Fruit fly (Drosophila melanogaster) whole organism, embryonic: ENCODE results near the gene mts.
A peak's percentile ranks its signal among the peaks of the same experiment; 100 is the strongest.

Experiments
- Atf3 ChIP-seq: fragments of 200-800 bp; sonication (Bioruptor generic); optimal IDR thresholded peaks from 3 replicates; lab custom pipeline; 2016; ENCODE audit warnings: missing biosample characterization, missing genetic modification characterization
- Bgb ChIP-seq: fragments of 200-800 bp; sonication (Bioruptor generic); IDR thresholded peaks from 2 replicates; pipeline ENCODE4 v1.3.6; 2022; ENCODE audit warnings: missing biosample characterization, missing genetic modification characterization; ENCODE audit not compliant: partially characterized antibody
- CG10462 ChIP-seq: fragments of 200-800 bp; sonication (Bioruptor generic); optimal IDR thresholded peaks from 2 replicates; lab custom pipeline; 2016; ENCODE audit warnings: missing biosample characterization, missing genetic modification characterization
- CG10543 ChIP-seq: fragments of 200-800 bp; sonication (Bioruptor generic); optimal IDR thresholded peaks from 3 replicates; lab custom pipeline; 2017; ENCODE audit warnings: missing biosample characterization, mild to moderate bottlenecking, missing genetic modification characterization, moderate library complexity
- CG11560 ChIP-seq: fragments of 200-800 bp; sonication (Bioruptor generic); IDR thresholded peaks from 3 replicates; pipeline ENCODE4 v1.3.6; 2022; ENCODE audit warnings: missing biosample characterization, missing genetic modification characterization
- CG12104 ChIP-seq: fragments of 200-800 bp; sonication (Bioruptor generic); optimal IDR thresholded peaks from 3 replicates; lab custom pipeline; 2016; ENCODE audit warnings: missing biosample characterization, missing genetic modification characterization
- CG12942 ChIP-seq: fragments of 200-800 bp; sonication (Bioruptor generic); optimal IDR thresholded peaks from 3 replicates; lab custom pipeline; 2016; ENCODE audit warnings: missing biosample characterization, missing genetic modification characterization
- CG15696 ChIP-seq: fragments of 200-800 bp; sonication (Bioruptor generic); optimal IDR thresholded peaks from 2 replicates; lab custom pipeline; 2019; ENCODE audit warnings: missing biosample characterization, mild to moderate bottlenecking, missing genetic modification characterization, moderate library complexity
- CG17568 ChIP-seq: fragments of 200-800 bp; sonication (Bioruptor generic); optimal IDR thresholded peaks from 2 replicates; lab custom pipeline; 2018; ENCODE audit warnings: missing biosample characterization, mild to moderate bottlenecking, missing genetic modification characterization, moderate library complexity
- CG18262 ChIP-seq: fragments of 200-800 bp; optimal IDR thresholded peaks from 3 replicates; lab custom pipeline; 2019; ENCODE audit warnings: missing biosample characterization, mild to moderate bottlenecking, missing genetic modification characterization, moderate library complexity
- CG2116 ChIP-seq: fragments of 200-800 bp; sonication (Bioruptor generic); optimal IDR thresholded peaks from 3 replicates; lab custom pipeline; 2018; ENCODE audit warnings: missing biosample characterization, mild to moderate bottlenecking, missing genetic modification characterization
- CG2199 ChIP-seq: fragments of 200-800 bp; sonication (Bioruptor generic); IDR thresholded peaks from 3 replicates; pipeline ENCODE4 v1.3.6; 2022; ENCODE audit warnings: missing biosample characterization, missing genetic modification characterization
- CG31365 ChIP-seq: fragments of 200-800 bp; sonication (Bioruptor generic); optimal IDR thresholded peaks from 2 replicates; lab custom pipeline; 2018; ENCODE audit warnings: missing biosample characterization, mild to moderate bottlenecking, missing genetic modification characterization
- CG32532 ChIP-seq: fragments of 200-800 bp; sonication (Bioruptor generic); IDR thresholded peaks from 2 replicates; pipeline ENCODE4 v1.3.6; 2022; ENCODE audit warnings: missing biosample characterization, missing genetic modification characterization
- CG6654 ChIP-seq: fragments of 200-800 bp; sonication (Bioruptor generic); optimal IDR thresholded peaks from 2 replicates; lab custom pipeline; 2017; ENCODE audit warnings: missing biosample characterization, mild to moderate bottlenecking, missing genetic modification characterization
- CG6813 ChIP-seq: fragments of 200-800 bp; sonication (Bioruptor generic); optimal IDR thresholded peaks from 2 replicates; lab custom pipeline; 2017; ENCODE audit warnings: missing biosample characterization, missing genetic modification characterization, mild to moderate bottlenecking, moderate library complexity, missing genetic modification reagents
- CG6854 ChIP-seq: fragments of 200-800 bp; sonication (Bioruptor generic); optimal IDR thresholded peaks from 3 replicates; lab custom pipeline; 2017; ENCODE audit warnings: missing biosample characterization, mild to moderate bottlenecking, missing genetic modification characterization
- CG8281 ChIP-seq: fragments of 200-800 bp; sonication (Bioruptor generic); optimal IDR thresholded peaks from 2 replicates; lab custom pipeline; 2018; ENCODE audit warnings: missing biosample characterization, mild to moderate bottlenecking, missing genetic modification characterization, moderate library complexity
- CG9609 ChIP-seq: fragments of 200-800 bp; sonication (Bioruptor generic); optimal IDR thresholded peaks from 3 replicates; lab custom pipeline; 2016; ENCODE audit warnings: missing biosample characterization, missing genetic modification characterization
- CG9876 ChIP-seq: fragments of 200-800 bp; sonication (Bioruptor generic); optimal IDR thresholded peaks from 2 replicates; lab custom pipeline; 2016; ENCODE audit warnings: missing biosample characterization, missing genetic modification characterization
- Fer3 ChIP-seq: fragments of 200-800 bp; sonication (Bioruptor generic); optimal IDR thresholded peaks from 2 replicates; lab custom pipeline; 2018; ENCODE audit warnings: missing biosample characterization, mild to moderate bottlenecking, missing genetic modification characterization, moderate library complexity
- H15 ChIP-seq: fragments of 200-800 bp; sonication (Bioruptor generic); IDR thresholded peaks from 3 replicates; pipeline ENCODE4 v1.3.6; 2022; ENCODE audit warnings: missing biosample characterization, missing genetic modification characterization
- HHEX ChIP-seq: fragments of 200-800 bp; sonication (Bioruptor generic); optimal IDR thresholded peaks from 3 replicates; lab custom pipeline; 2017; ENCODE audit warnings: missing biosample characterization, mild to moderate bottlenecking, missing genetic modification characterization, missing genetic modification reagents
- Lhr ChIP-seq: fragments of 200-800 bp; sonication (Bioruptor generic); optimal IDR thresholded peaks from 3 replicates; lab custom pipeline; 2017; ENCODE audit warnings: mild to moderate bottlenecking, missing biosample characterization, missing genetic modification reagents, missing genetic modification characterization
- Med ChIP-seq: fragments of 200-800 bp; sonication (Bioruptor generic); peaks from one replicate; lab custom pipeline; 2016; ENCODE audit warnings: missing biosample characterization, missing genetic modification characterization, mild to moderate bottlenecking, inconsistent platforms, moderate library complexity
- Meics ChIP-seq: fragments of 200-800 bp; sonication (Bioruptor generic); optimal IDR thresholded peaks from 2 replicates; lab custom pipeline; 2017; ENCODE audit warnings: missing biosample characterization, mild to moderate bottlenecking, missing genetic modification characterization
- Nf-YA ChIP-seq: fragments of 200-800 bp; sonication (Bioruptor generic); IDR thresholded peaks from 2 replicates; pipeline ENCODE4 v1.3.6; 2022; ENCODE audit warnings: missing biosample characterization, missing genetic modification characterization
- Pdp1 ChIP-seq, 2 experiments: fragments of 200-800 bp; sonication (Bioruptor generic); optimal IDR thresholded peaks; 3 replicates each; lab custom pipeline; 2016; ENCODE audit warnings: missing biosample characterization in 2 of 2, missing genetic modification characterization in 2 of 2, mild to moderate bottlenecking in 1 of 2, moderate library complexity in 1 of 2
- Sin3A ChIP-seq: fragments of >200 bp; optimal IDR thresholded peaks from 2 replicates; lab custom pipeline; 2018
- Trl ChIP-seq, 3 experiments: fragments of >200 bp in 2 of 3; fragments of 200-800 bp in 1 of 3; sonication (Bioruptor generic) in 1 of 3; optimal IDR thresholded peaks; 2 replicates in 1 of 3; 3 replicates in 2 of 3; lab custom pipeline; 2016 to 2017; ENCODE audit warnings: missing biosample characterization in 1 of 3, missing genetic modification characterization in 1 of 3
- bowl ChIP-seq: fragments of 200-800 bp; sonication (Bioruptor generic); IDR thresholded peaks from 2 replicates; pipeline ENCODE4 v1.3.6; 2022; ENCODE audit warnings: missing biosample characterization, missing genetic modification characterization
- corto ChIP-seq: fragments of 200-800 bp; sonication (Bioruptor generic); optimal IDR thresholded peaks from 2 replicates; lab custom pipeline; 2016; ENCODE audit warnings: missing biosample characterization, mild to moderate bottlenecking, missing genetic modification characterization, moderate library complexity
- dan ChIP-seq: fragments of 200-800 bp; sonication (Bioruptor generic); IDR thresholded peaks from 2 replicates; pipeline ENCODE4 v1.3.6; 2022; ENCODE audit warnings: missing biosample characterization, missing genetic modification characterization
- dmrt99B ChIP-seq: fragments of 200-800 bp; sonication (Bioruptor generic); optimal IDR thresholded peaks from 2 replicates; lab custom pipeline; 2018; ENCODE audit warnings: missing biosample characterization, mild to moderate bottlenecking, missing genetic modification characterization, moderate library complexity
- ewg ChIP-seq: fragments of 200-800 bp; sonication (Bioruptor generic); optimal IDR thresholded peaks from 3 replicates; lab custom pipeline; 2017; ENCODE audit warnings: mild to moderate bottlenecking, missing biosample characterization, missing genetic modification reagents, missing genetic modification characterization
- fd102C ChIP-seq: fragments of 200-800 bp; sonication (Bioruptor generic); optimal IDR thresholded peaks from 2 replicates; lab custom pipeline; 2018; ENCODE audit warnings: missing biosample characterization, mild to moderate bottlenecking, missing genetic modification characterization, moderate library complexity
- gsb ChIP-seq: fragments of 200-800 bp; sonication (Bioruptor generic); IDR thresholded peaks from 2 replicates; pipeline ENCODE4 v1.3.6; 2022; ENCODE audit warnings: missing biosample characterization, missing genetic modification characterization
- ham ChIP-seq: fragments of 200-800 bp; sonication (Bioruptor generic); IDR thresholded peaks from 2 replicates; pipeline ENCODE4 v1.3.6; 2022; ENCODE audit warnings: missing biosample characterization, missing genetic modification characterization
- insv ChIP-seq, 2 experiments: fragments of 200-800 bp; sonication (Bioruptor generic); optimal IDR thresholded peaks; 3 replicates each; lab custom pipeline; 2016 to 2018; ENCODE audit warnings: missing biosample characterization in 2 of 2, missing genetic modification characterization in 2 of 2
- jumu ChIP-seq: fragments of 200-800 bp; sonication (Bioruptor generic); optimal IDR thresholded peaks from 3 replicates; lab custom pipeline; 2016; ENCODE audit warnings: missing biosample characterization, missing genetic modification characterization
- slp2 ChIP-seq: fragments of 200-800 bp; sonication (Bioruptor generic); optimal IDR thresholded peaks from 2 replicates; lab custom pipeline; 2016; ENCODE audit warnings: missing biosample characterization, missing genetic modification characterization
- toy ChIP-seq: fragments of 200-800 bp; sonication (Bioruptor generic); IDR thresholded peaks from 2 replicates; pipeline ENCODE4 v1.3.6; 2022; ENCODE audit warnings: missing biosample characterization, missing genetic modification characterization
- trem ChIP-seq: fragments of 200-800 bp; optimal IDR thresholded peaks from 3 replicates; lab custom pipeline; 2019; ENCODE audit warnings: missing biosample characterization, mild to moderate bottlenecking, missing genetic modification characterization, moderate library complexity
- twi ChIP-seq: fragments of 200-800 bp; optimal IDR thresholded peaks from 2 replicates; lab custom pipeline; 2019; ENCODE audit warnings: missing biosample characterization, mild to moderate bottlenecking, missing genetic modification characterization, moderate library complexity
- usp ChIP-seq: fragments of >200 bp; optimal IDR thresholded peaks from 2 replicates; lab custom pipeline; 2017; ENCODE audit warnings: missing biosample characterization, missing genetic modification characterization
- wdn ChIP-seq: fragments of 200-800 bp; sonication (Bioruptor generic); IDR thresholded peaks from 2 replicates; pipeline ENCODE4 v1.3.6; 2022; ENCODE audit warnings: missing biosample characterization, missing genetic modification characterization

The mts gene

DNA sequence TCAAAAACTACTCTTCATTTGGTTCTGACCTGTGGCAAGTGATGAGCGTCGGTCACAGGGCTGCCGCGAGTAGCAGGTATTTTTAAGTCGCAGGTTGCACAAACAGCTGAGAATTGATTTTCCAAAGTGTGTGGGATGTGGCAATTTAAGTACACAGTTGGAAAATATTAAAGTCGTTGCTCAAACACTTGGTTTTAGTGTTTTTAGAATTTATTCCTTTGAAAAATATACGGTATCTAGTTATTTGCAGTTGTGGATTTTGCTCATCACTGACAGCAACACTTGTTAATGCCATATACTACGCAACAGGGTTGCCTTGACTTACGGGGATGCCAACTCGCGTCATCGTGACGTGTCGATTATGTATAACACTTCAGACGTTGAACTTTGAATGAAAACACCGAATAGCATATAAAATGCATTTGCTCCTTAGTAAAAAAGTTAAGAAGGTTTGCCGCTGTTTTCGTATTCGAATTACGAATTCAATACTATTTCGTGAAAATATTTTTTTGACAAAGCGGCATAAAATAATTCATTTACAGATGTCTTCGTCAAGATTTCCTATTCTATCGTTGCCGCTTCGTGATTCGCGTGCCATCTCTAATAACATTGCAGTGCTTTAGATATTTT lies 27.5 kb upstream of the mts start, which contains the start of the genes Herp and r2d2 (continued):
- TF ChIP-seq Pdp1 (GFP tag; optimal IDR thresholded peaks at IDR 0.05; lab: Kevin White, UChicago) (peak; percentile 93), Bgb (GFP tag; lab: Robert Waterston, UW) (peak; percentile 77), ewg (GFP tag; lab: Kevin White, UChicago) (peak; percentile 79)
- TF ChIP-seq, all 482 proteins: peak for 441

DNA sequence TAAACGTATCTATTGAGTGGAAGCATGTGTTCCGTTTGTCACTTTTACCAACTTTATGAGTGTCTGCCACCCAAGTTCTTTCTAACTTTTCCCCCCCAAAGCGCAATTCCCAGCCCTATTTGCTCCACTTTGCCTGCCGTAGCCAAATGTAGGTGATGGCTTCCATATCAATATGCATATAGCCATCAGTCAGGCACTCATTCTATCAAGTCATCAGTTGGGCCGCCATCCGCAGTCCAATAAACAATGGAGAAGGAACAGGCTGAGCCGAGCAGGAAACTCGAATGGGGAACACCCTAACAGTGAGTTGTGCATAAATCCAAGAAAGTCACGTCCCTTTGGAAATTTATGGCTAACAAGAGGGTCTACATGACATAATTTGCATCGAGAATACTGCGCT lies 19.9 kb upstream of the mts start:
- TF ChIP-seq ham (no peak), CG8281 (tag; lab: Kevin White, UChicago) (peak; percentile 95), CG6854 (GFP tag; lab: Kevin White, UChicago) (no peak), Trl (optimal IDR thresholded peaks at IDR 0.05; lab: Kevin White, UChicago) (no peak), Trl (GFP tag; optimal IDR thresholded peaks at IDR 0.05; lab: Kevin White, UChicago) (no peak), CG2116 (GFP tag; lab: Kevin White, UChicago) (no peak), jumu (GFP tag; lab: Kevin White, UChicago) (no peak), Sin3A (no peak), CG9609 (GFP tag; lab: Kevin White, UChicago) (no peak), CG6813 (GFP tag; lab: Kevin White, UChicago) (no peak), CG15696 (tag; lab: Kevin White, UChicago) (no peak), Atf3 (GFP tag; lab: Kevin White, UChicago) (no peak), HHEX (GFP tag; lab: Kevin White, UChicago) (no peak), dmrt99B (tag; lab: Kevin White, UChicago) (no peak), Med (GFP tag; lab: Kevin White, UChicago) (peak; percentile 21), Meics (GFP tag; lab: Kevin White, UChicago) (no peak), CG12104 (GFP tag; lab: Kevin White, UChicago) (no peak), usp (no peak), CG9876 (no peak)

DNA sequence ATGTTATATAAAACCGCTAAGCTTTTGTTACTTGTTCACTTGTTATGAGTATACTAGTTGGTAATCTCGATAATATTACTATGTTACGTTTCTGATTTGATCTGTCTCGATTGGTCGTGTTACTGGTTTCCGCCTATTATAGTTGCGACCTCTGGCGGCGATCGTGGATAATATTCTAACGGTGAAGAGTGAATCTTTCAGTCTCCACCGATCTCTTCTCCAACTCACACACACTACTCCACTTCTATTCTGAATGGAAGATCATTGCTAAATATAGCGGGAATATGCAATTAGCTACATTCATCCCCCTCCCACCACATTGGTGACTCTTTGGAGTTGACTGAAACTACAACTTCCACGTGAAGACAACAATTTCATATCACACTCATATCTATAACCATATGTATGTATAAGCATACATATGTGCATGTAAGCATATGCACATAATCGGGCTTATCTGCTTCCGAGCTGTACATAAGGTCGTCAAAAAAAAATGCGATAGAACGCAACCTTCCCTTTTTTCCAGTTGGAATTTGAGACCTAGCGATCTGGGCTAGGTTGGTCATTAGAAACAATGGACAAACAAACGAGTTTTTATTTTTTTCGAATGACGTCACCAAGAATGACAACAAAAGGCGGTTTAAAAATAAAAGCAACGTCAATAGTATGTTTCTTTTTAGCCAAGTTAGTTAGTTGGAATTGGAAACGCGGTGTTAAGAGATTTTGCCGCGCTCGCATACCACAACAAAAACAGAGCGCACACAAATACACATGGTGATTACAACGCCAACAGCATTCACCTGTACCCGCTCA lies 18.4 kb upstream of the mts start:
- TF ChIP-seq fd102C (GFP tag; lab: Kevin White, UChicago) (no peak), Nf-YA (GFP tag; lab: Robert Waterston, UW) (0 out of 2 replicates have a peak, but pooled peaks have one; percentile 31), CG2199 (GFP tag; lab: Robert Waterston, UW) (0 out of 3 replicates have a peak, but pooled peaks have one; percentile 8), insv (GFP tag; optimal IDR thresholded peaks at IDR 0.05; lab: Kevin White, UChicago) (peak in 1 of 2 experiments; percentile 60), wdn (GFP tag; lab: Robert Waterston, UW) (no peak), H15 (GFP tag; lab: Robert Waterston, UW) (no peak), CG12942 (GFP tag; lab: Kevin White, UChicago) (no peak), trem (no peak), corto (GFP tag; lab: Kevin White, UChicago) (no peak), CG10543 (GFP tag; lab: Kevin White, UChicago) (no peak), CG18262 (tag; lab: Kevin White, UChicago) (no peak), twi (tag; lab: Kevin White, UChicago) (peak; percentile 21), CG32532 (0 out of 2 replicates have a peak, but pooled peaks have one; percentile 28), gsb (GFP tag; lab: Robert Waterston, UW) (no peak), Lhr (no peak), CG6654 (GFP tag; lab: Kevin White, UChicago) (no peak), CG17568 (GFP tag; lab: Kevin White, UChicago) (no peak), bowl (GFP tag; lab: Robert Waterston, UW) (no peak), CG11560 (tag; lab: Robert Waterston, UW) (no peak), toy (GFP tag; lab: Robert Waterston, UW) (no peak), CG9876 (no peak), CG10462 (GFP tag; lab: Kevin White, UChicago) (no peak), Fer3 (tag; lab: Kevin White, UChicago) (no peak), dan (GFP tag; lab: Robert Waterston, UW) (no peak), CG31365 (tag; lab: Kevin White, UChicago) (no peak), slp2 (no peak)
